Worm (Caenorhabditis elegans): ENCODE measurements around the gene fbxa-79.

Gene fbxa-79

DNA sequence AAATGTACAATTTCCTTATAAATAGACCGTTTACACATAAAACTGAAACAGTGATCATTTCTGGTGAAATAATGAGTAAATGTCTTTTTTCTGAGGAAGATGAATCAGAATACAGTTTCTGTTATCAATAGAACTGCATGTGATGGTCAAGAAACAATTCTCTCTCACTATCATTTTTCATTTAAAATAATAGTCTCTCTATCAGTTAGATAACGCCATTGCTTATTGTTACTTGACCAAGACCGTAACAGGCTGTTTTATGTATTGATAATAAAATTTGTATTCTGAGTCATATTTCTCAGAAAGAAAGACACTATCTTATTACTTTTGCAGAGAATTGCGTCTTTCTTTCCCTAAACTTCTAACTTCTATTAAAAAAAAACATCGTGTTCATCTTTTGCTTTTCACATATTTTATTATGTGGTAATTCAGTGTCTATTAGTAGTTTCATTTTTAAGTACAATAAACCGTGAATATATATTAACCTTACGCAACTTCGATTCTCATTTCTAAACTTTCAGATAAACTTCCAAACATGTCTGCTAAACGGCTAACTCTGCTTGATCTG lies 12.9 kb downstream of the fbxa-79 start, which contains the start of gene fbxa-35:
fbxa-35 (plus strand) TSS at position 518 of the 568 bp plus-strand sequence.
- TF ChIP-seq unc-62 (GFP tag; optimal IDR thresholded peaks at IDR 0.05 in 1 of 2) = peak in 1 of 2 experiments; percentile 85
- no peak for TF ChIP-seq unc-62 (tag; optimal IDR thresholded peaks at IDR 0.05)
- no peak for TF ChIP-seq unc-39 (tag; optimal IDR thresholded peaks at IDR 0.05)
- TF ChIP-seq zag-1 (tag; optimal IDR thresholded peaks at IDR 0.05) = no peak
- peak; percentile 79 for TF ChIP-seq pqm-1 (tag; optimal IDR thresholded peaks at IDR 0.05)
- TF ChIP-seq ctbp-1 (GFP tag; IDR thresholded peaks at IDR 0.05) = no peak
- no peak for TF ChIP-seq daf-16 (GFP tag; optimal IDR thresholded peaks at IDR 0.05)
- peak; percentile 45 for TF ChIP-seq daf-16 (tag; optimal IDR thresholded peaks at IDR 0.05)
- peak; percentile 65 for TF ChIP-seq nhr-28 (tag; optimal IDR thresholded peaks at IDR 0.05)
- TF ChIP-seq mxl-3 (GFP tag; optimal IDR thresholded peaks at IDR 0.05) = no peak
- peak; percentile 54 for TF ChIP-seq nhr-77 (tag; optimal IDR thresholded peaks at IDR 0.05)
- TF ChIP-seq zip-11 (GFP tag; IDR thresholded peaks at IDR 0.05) = no peak

DNA sequence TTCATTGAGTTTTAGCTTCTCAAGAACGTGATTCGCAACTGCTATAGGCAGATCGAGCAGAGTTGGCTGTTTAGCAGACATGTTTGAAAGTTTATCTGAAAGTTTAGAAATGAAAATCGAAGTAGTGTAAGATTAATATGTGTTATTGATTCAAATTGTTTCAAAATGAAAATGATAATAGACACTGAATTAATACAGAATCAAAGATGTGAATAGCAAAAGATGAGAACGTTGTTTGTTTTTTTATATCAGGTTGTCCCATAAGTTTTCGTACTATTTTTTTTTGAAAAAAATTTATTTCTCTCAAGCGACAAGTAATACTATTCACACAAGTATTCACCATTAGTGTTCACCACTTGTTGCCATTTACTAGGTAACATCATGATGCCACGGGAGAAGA lies 15.0 kb downstream of the fbxa-79 start, which contains the start of gene fbxa-36:
fbxa-36 (minus strand) TSS at position 101 of the 400 bp plus-strand sequence.
- no peak for TF ChIP-seq Y48G9A.11 (GFP tag; IDR thresholded peaks at IDR 0.05)
- TF ChIP-seq tag-97 (GFP tag; IDR thresholded peaks at IDR 0.05) = no peak
- no peak for TF ChIP-seq mep-1 (tag; optimal IDR thresholded peaks at IDR 0.05)
- TF ChIP-seq rbr-2 (tag; optimal IDR thresholded peaks at IDR 0.05) = no peak
- no peak for TF ChIP-seq spr-3 (GFP tag; optimal IDR thresholded peaks at IDR 0.05)
- no peak for TF ChIP-seq T20F7.1 (GFP tag; optimal IDR thresholded peaks at IDR 0.05)
- TF ChIP-seq hlh-11 (tag; optimal IDR thresholded peaks at IDR 0.05) = no peak
- no peak for TF ChIP-seq R02D3.7 (tag; optimal IDR thresholded peaks at IDR 0.05)
- no peak for TF ChIP-seq php-3 (GFP tag; IDR thresholded peaks at IDR 0.05)
- no peak for TF ChIP-seq attf-4 (tag; optimal IDR thresholded peaks at IDR 0.05)
- no peak for TF ChIP-seq spr-1 (tag; optimal IDR thresholded peaks at IDR 0.05)
- no peak for TF ChIP-seq ZK337.2 (GFP tag; IDR thresholded peaks at IDR 0.05)
- no peak for TF ChIP-seq nhr-6 (tag; optimal IDR thresholded peaks at IDR 0.05)

ce11 chrIII:1289139-1289538 lies 19.0 kb downstream of the fbxa-79 start:
- TF ChIP-seq daf-16 (GFP tag; optimal IDR thresholded peaks at IDR 0.05) = no peak
- peak; percentile 18 for TF ChIP-seq daf-16 (tag; optimal IDR thresholded peaks at IDR 0.05)
- TF ChIP-seq pqm-1 (tag; optimal IDR thresholded peaks at IDR 0.05) = peak; percentile 53
- TF ChIP-seq nhr-28 (tag; optimal IDR thresholded peaks at IDR 0.05) = peak; percentile 39
- TF ChIP-seq set-16 (GFP tag; IDR thresholded peaks at IDR 0.05) = no peak
- TF ChIP-seq daf-8 (GFP tag; IDR thresholded peaks at IDR 0.05) = no peak
- TF ChIP-seq egl-43 (GFP tag; IDR thresholded peaks at IDR 0.05) = no peak
- TF ChIP-seq dmd-8 (GFP tag; IDR thresholded peaks at IDR 0.05) = no peak
- no peak for TF ChIP-seq skn-1 (tag; optimal IDR thresholded peaks at IDR 0.05)
- no peak for TF ChIP-seq aly-2 (tag; optimal IDR thresholded peaks at IDR 0.05)

DNA sequence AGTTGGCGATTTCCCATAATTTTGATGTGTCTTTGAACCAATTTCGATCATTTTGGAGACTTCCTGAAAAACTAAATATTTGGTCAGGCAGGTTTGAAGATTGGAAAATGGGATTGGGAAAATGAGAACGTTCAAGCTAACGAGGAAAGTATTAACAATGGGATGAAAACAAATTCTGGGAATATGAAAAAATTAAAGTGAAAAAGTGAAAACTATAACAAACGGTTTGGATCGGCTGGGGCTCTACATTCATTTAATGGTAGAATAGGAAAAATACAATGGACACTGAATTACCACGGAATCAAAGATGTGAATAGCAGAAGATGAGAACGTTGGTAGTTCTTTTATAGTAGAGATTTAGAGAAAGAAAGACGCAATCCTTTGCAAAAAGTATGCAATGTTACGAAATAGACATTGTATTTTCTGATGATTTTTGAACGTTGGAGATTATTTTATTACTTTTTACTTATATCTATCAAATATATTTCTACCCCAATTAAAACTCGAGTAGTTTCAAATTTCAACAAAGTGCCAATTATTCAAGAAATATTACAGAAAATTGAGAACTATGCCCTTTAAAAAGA lies 19.5 kb downstream of the fbxa-79 start, which contains the start of gene fbxa-50:
fbxa-50 (minus strand) TSS at position 51 of the 584 bp plus-strand sequence.
- TF ChIP-seq nhr-28 (tag; optimal IDR thresholded peaks at IDR 0.05) = no peak
- peak; percentile 77 for TF ChIP-seq zip-2 (tag; optimal IDR thresholded peaks at IDR 0.05)

ce11 chrIII:1284584-1285046 lies 23.5 kb downstream of the fbxa-79 start, which contains the start of gene fbxa-37:
fbxa-37 (plus strand) TSS chrIII:1284996.
- no peak for TF ChIP-seq lim-7 (GFP tag; IDR thresholded peaks at IDR 0.05)
- peak; percentile 88 for TF ChIP-seq ztf-7 (tag; optimal IDR thresholded peaks at IDR 0.05)
- TF ChIP-seq lin-39 (tag; optimal IDR thresholded peaks at IDR 0.05) = no peak
- TF ChIP-seq R02D3.7 (tag; optimal IDR thresholded peaks at IDR 0.05) = no peak
- no peak for TF ChIP-seq tag-97 (GFP tag; IDR thresholded peaks at IDR 0.05)
- TF ChIP-seq ctbp-1 (GFP tag; IDR thresholded peaks at IDR 0.05) = no peak
- no peak for TF ChIP-seq dpl-1 (GFP tag; optimal IDR thresholded peaks at IDR 0.05)
- no peak for TF ChIP-seq egl-43 (GFP tag; IDR thresholded peaks at IDR 0.05)
- TF ChIP-seq daf-16 (GFP tag; optimal IDR thresholded peaks at IDR 0.05) = no peak
- TF ChIP-seq daf-16 (tag; optimal IDR thresholded peaks at IDR 0.05) = peak; percentile 36
- TF ChIP-seq nhr-25 (tag; optimal IDR thresholded peaks at IDR 0.05; ENCODE audit: borderline replicate concordance, insufficient read depth) = no peak
- no peak for TF ChIP-seq mxl-3 (GFP tag; optimal IDR thresholded peaks at IDR 0.05)
- no peak for TF ChIP-seq hlh-11 (tag; optimal IDR thresholded peaks at IDR 0.05)
- TF ChIP-seq cey-2 (tag; optimal IDR thresholded peaks at IDR 0.05; ENCODE audit: borderline replicate concordance, insufficient read depth) = no peak
- TF ChIP-seq lir-3 (tag; optimal IDR thresholded peaks at IDR 0.05) = no peak
- TF ChIP-seq mep-1 (tag; optimal IDR thresholded peaks at IDR 0.05) = peak; percentile 43
- TF ChIP-seq T26A8.4 (GFP tag; IDR thresholded peaks at IDR 0.05) = no peak
- no peak for TF ChIP-seq ztf-11 (tag; optimal IDR thresholded peaks at IDR 0.05)
- TF ChIP-seq ZK337.2 (GFP tag; IDR thresholded peaks at IDR 0.05) = no peak
- TF ChIP-seq lin-38 (GFP tag; IDR thresholded peaks at IDR 0.05) = no peak
- no peak for TF ChIP-seq jun-1 (tag; optimal IDR thresholded peaks at IDR 0.05)
